Fruit fly (Drosophila melanogaster): ENCODE data around the gene CG6511.

The CG6511 gene

dm6 chr3L:8691891-8692874 lies 28.9 kb upstream of the CG6511 start (continued):
- TF ChIP-seq pan (optimal IDR thresholded peaks at IDR 0.05) = no peak
- no peak for TF ChIP-seq GATAd (GFP tag; optimal IDR thresholded peaks at IDR 0.05)
- no peak for TF ChIP-seq CG32264 (GFP tag; optimal IDR thresholded peaks at IDR 0.05)
- peak; percentile 65 for TF ChIP-seq Rel (GFP tag; optimal IDR thresholded peaks at IDR 0.05)
- peak; percentile 97 for TF ChIP-seq Rel (tag; optimal IDR thresholded peaks at IDR 0.05)
- TF ChIP-seq brk (GFP tag; optimal IDR thresholded peaks at IDR 0.05) = peak; percentile 34
- TF ChIP-seq Dfd (GFP tag; optimal IDR thresholded peaks at IDR 0.05) = no peak
- peak; percentile 42 for TF ChIP-seq rgr (GFP tag; optimal IDR thresholded peaks at IDR 0.05)
- no peak for TF ChIP-seq lola (GFP tag; optimal IDR thresholded peaks at IDR 0.05)
- no peak for TF ChIP-seq dsf (GFP tag; optimal IDR thresholded peaks at IDR 0.05; ENCODE audit: borderline replicate concordance)
- no peak for TF ChIP-seq N (GFP tag; optimal IDR thresholded peaks at IDR 0.05)
- TF ChIP-seq Mio (GFP tag; optimal IDR thresholded peaks at IDR 0.05) = no peak
- TF ChIP-seq CG9705 (GFP tag; optimal IDR thresholded peaks at IDR 0.05) = no peak
- peak; percentile 86 for TF ChIP-seq h (GFP tag; optimal IDR thresholded peaks at IDR 0.05)
- no peak for TF ChIP-seq Hr78 (GFP tag; optimal IDR thresholded peaks at IDR 0.05)

- no peak for TF ChIP-seq OdsH (GFP tag; optimal IDR thresholded peaks at IDR 0.05)
- no peak for TF ChIP-seq dsf (GFP tag; optimal IDR thresholded peaks at IDR 0.05; ENCODE audit: borderline replicate concordance)
- TF ChIP-seq Rel (GFP tag; optimal IDR thresholded peaks at IDR 0.05) = no peak
- TF ChIP-seq Rel (tag; optimal IDR thresholded peaks at IDR 0.05) = peak; percentile 69
Observed at dm6 chr3L:8693558-8694502, 27.3 kb upstream of the CG6511 start.

- no peak for TF ChIP-seq Hnf4 (GFP tag; optimal IDR thresholded peaks at IDR 0.05)
- no peak for TF ChIP-seq rgr (GFP tag; optimal IDR thresholded peaks at IDR 0.05)
- TF ChIP-seq foxo (GFP tag; optimal IDR thresholded peaks at IDR 0.05) = no peak
- TF ChIP-seq jim (GFP tag; optimal IDR thresholded peaks at IDR 0.05) = no peak
- no peak for TF ChIP-seq Sp1 (GFP tag; optimal IDR thresholded peaks at IDR 0.05)
- TF ChIP-seq dl (GFP tag; optimal IDR thresholded peaks at IDR 0.05; ENCODE audit: insufficient read depth in 1 of 2, partially characterized antibody in 2 of 2) = no peak
- no peak for TF ChIP-seq sv (GFP tag; optimal IDR thresholded peaks at IDR 0.05)
- no peak for TF ChIP-seq dmrt93B (GFP tag; optimal IDR thresholded peaks at IDR 0.05)
- TF ChIP-seq Myc (optimal IDR thresholded peaks at IDR 0.05) = no peak
- TF ChIP-seq Abd-B (GFP tag; optimal IDR thresholded peaks at IDR 0.05) = no peak
- no peak for TF ChIP-seq CG9705 (GFP tag; optimal IDR thresholded peaks at IDR 0.05)
- no peak for TF ChIP-seq lola (GFP tag; optimal IDR thresholded peaks at IDR 0.05)
- TF ChIP-seq Rel (GFP tag; optimal IDR thresholded peaks at IDR 0.05) = no peak
- no peak for TF ChIP-seq Rel (tag; optimal IDR thresholded peaks at IDR 0.05)
- TF ChIP-seq usp (GFP tag; optimal IDR thresholded peaks at IDR 0.05) = no peak
- no peak for TF ChIP-seq sage (GFP tag; optimal IDR thresholded peaks at IDR 0.05)
- TF ChIP-seq psq (GFP tag; optimal IDR thresholded peaks at IDR 0.05) = no peak
- TF ChIP-seq woc (GFP tag; optimal IDR thresholded peaks at IDR 0.05) = no peak
Observed at dm6 chr3L:8695959-8696358, 25.2 kb upstream of the CG6511 start.

- no peak for TF ChIP-seq Dif (GFP tag; optimal IDR thresholded peaks at IDR 0.05; ENCODE audit: partially characterized antibody)
- TF ChIP-seq pan (optimal IDR thresholded peaks at IDR 0.05) = no peak
- TF ChIP-seq jim (GFP tag; optimal IDR thresholded peaks at IDR 0.05) = peak; percentile 55
- TF ChIP-seq Vsx2 (GFP tag; optimal IDR thresholded peaks at IDR 0.05; ENCODE audit: partially characterized antibody) = no peak
- TF ChIP-seq rgr (GFP tag; optimal IDR thresholded peaks at IDR 0.05) = peak; percentile 86
- TF ChIP-seq usp (GFP tag; optimal IDR thresholded peaks at IDR 0.05) = no peak
- TF ChIP-seq tai (GFP tag; optimal IDR thresholded peaks at IDR 0.05) = peak; percentile 89
- TF ChIP-seq Myc (optimal IDR thresholded peaks at IDR 0.05) = no peak
- peak; percentile 7 for TF ChIP-seq ey (GFP tag; optimal IDR thresholded peaks at IDR 0.05)
- no peak for TF ChIP-seq GATAd (GFP tag; optimal IDR thresholded peaks at IDR 0.05)
- TF ChIP-seq h (GFP tag; optimal IDR thresholded peaks at IDR 0.05) = peak; percentile 99
- no peak for TF ChIP-seq dl (GFP tag; optimal IDR thresholded peaks at IDR 0.05; ENCODE audit: insufficient read depth in 1 of 2, partially characterized antibody in 2 of 2)
- TF ChIP-seq dsf (GFP tag; optimal IDR thresholded peaks at IDR 0.05; ENCODE audit: borderline replicate concordance) = peak; percentile 30
- peak; percentile 42 for TF ChIP-seq CG9705 (GFP tag; optimal IDR thresholded peaks at IDR 0.05)
- TF ChIP-seq Abd-B (GFP tag; optimal IDR thresholded peaks at IDR 0.05) = no peak
- TF ChIP-seq dmrt93B (GFP tag; optimal IDR thresholded peaks at IDR 0.05) = peak; percentile 39
- TF ChIP-seq N (GFP tag; optimal IDR thresholded peaks at IDR 0.05) = no peak
- peak in 1 of 2 experiments; percentile 64 for TF ChIP-seq foxo (GFP tag; optimal IDR thresholded peaks at IDR 0.05)
- no peak for TF ChIP-seq CG32264 (GFP tag; optimal IDR thresholded peaks at IDR 0.05)
- TF ChIP-seq fru (GFP tag; optimal IDR thresholded peaks at IDR 0.05) = peak; percentile 63
- TF ChIP-seq lola (GFP tag; optimal IDR thresholded peaks at IDR 0.05) = no peak
- peak; percentile 54 for TF ChIP-seq Jra (GFP tag; optimal IDR thresholded peaks at IDR 0.05)
- peak; percentile 78 for TF ChIP-seq OdsH (GFP tag; optimal IDR thresholded peaks at IDR 0.05)
- TF ChIP-seq woc (GFP tag; optimal IDR thresholded peaks at IDR 0.05) = no peak
- peak; percentile 4 for TF ChIP-seq CrebA (GFP tag; optimal IDR thresholded peaks at IDR 0.05; ENCODE audit: borderline replicate concordance)
- peak; percentile 11 for TF ChIP-seq Rel (GFP tag; optimal IDR thresholded peaks at IDR 0.05)
- peak; percentile 85 for TF ChIP-seq Rel (tag; optimal IDR thresholded peaks at IDR 0.05)
- TF ChIP-seq brk (GFP tag; optimal IDR thresholded peaks at IDR 0.05) = peak; percentile 55
- TF ChIP-seq psq (GFP tag; optimal IDR thresholded peaks at IDR 0.05) = peak; percentile 64
- TF ChIP-seq Hnf4 (GFP tag; optimal IDR thresholded peaks at IDR 0.05) = peak; percentile 67
Observed at dm6 chr3L:8696487-8696954, 24.6 kb upstream of the CG6511 start.
